Worm (Caenorhabditis elegans) whole organism, young adult: ENCODE results near the gene C04G2.10.

ENCODE experiments used
- B0336.3 ChIP-seq: fragments of 200-800 bp; sonication (Bioruptor generic); IDR thresholded peaks from 2 replicates; pipeline ENCODE4 v1.3.6; 2022; ENCODE audit warnings: missing genetic modification characterization, missing compliant biosample characterization
- C17E4.6 ChIP-seq: fragments of 200-800 bp; sonication (Bioruptor generic); IDR thresholded peaks from 2 replicates; pipeline ENCODE4 v1.3.6; 2022; ENCODE audit warnings: missing genetic modification reagents, missing genetic modification characterization, missing compliant biosample characterization
- F22D6.2 ChIP-seq: sonication (generic microtip); optimal IDR thresholded peaks from 2 replicates; lab custom pipeline; 2016; ENCODE audit warnings: mild to moderate bottlenecking, missing genetic modification characterization, missing compliant biosample characterization
- F23B12.7 ChIP-seq: sonication (generic microtip); optimal IDR thresholded peaks from 2 replicates; lab custom pipeline; 2017; ENCODE audit warnings: missing genetic modification characterization, mild to moderate bottlenecking, missing compliant biosample characterization, antibody characterized with exemption, moderate library complexity; ENCODE audit not compliant: insufficient read depth
- F33H1.4 ChIP-seq: fragments of 200-800 bp; sonication (Bioruptor generic); IDR thresholded peaks from 2 replicates; pipeline ENCODE4 v1.3.6; 2022; ENCODE audit warnings: missing genetic modification reagents, missing genetic modification characterization, missing compliant biosample characterization
- F55B11.4 ChIP-seq: sonication (generic microtip); optimal IDR thresholded peaks from 2 replicates; lab custom pipeline; 2016; ENCODE audit warnings: missing compliant biosample characterization, missing genetic modification characterization, borderline replicate concordance; ENCODE audit not compliant: insufficient read depth
- T07F8.4 ChIP-seq: sonication (generic microtip); optimal IDR thresholded peaks from 2 replicates; lab custom pipeline; 2016; ENCODE audit warnings: mild to moderate bottlenecking, missing genetic modification characterization, moderate library complexity, missing compliant biosample characterization
- Y53F4B.3 ChIP-seq: fragments of 200-800 bp; sonication (Bioruptor generic); IDR thresholded peaks from 2 replicates; pipeline ENCODE4 v1.3.6; 2022; ENCODE audit warnings: missing genetic modification reagents, missing genetic modification characterization, missing compliant biosample characterization
- Y53G8AR.9 ChIP-seq: fragments of 200-800 bp; sonication (Bioruptor generic); conservative IDR thresholded peaks from 2 replicates; pipeline ENCODE4 v1.3.6; 2022; ENCODE audit warnings: missing genetic modification reagents, missing genetic modification characterization, missing compliant biosample characterization
- ZK185.1 ChIP-seq: sonication (generic microtip); optimal IDR thresholded peaks from 2 replicates; lab custom pipeline; 2016; ENCODE audit warnings: mild to moderate bottlenecking, missing genetic modification characterization, missing compliant biosample characterization; ENCODE audit not compliant: poor library complexity, severe bottlenecking
- ama-1 ChIP-seq, 3 experiments: fragments of 150-350 bp in 1 of 3; sonication (generic microtip) in 2 of 3; optimal IDR thresholded peaks; 2 replicates each; lab custom pipeline; 2014 to 2018; ENCODE audit warnings: missing biosample characterization in 2 of 3, missing genetic modification characterization in 2 of 3, missing genetic modification reagents in 2 of 3
- athp-1 ChIP-seq: sonication (generic microtip); optimal IDR thresholded peaks from 2 replicates; lab custom pipeline; 2017; ENCODE audit warnings: mild to moderate bottlenecking, missing genetic modification characterization, missing compliant biosample characterization
- ceh-100 ChIP-seq: fragments of 200-800 bp; sonication (Bioruptor generic); IDR thresholded peaks from 2 replicates; pipeline ENCODE4 v1.3.6; 2022; ENCODE audit warnings: missing genetic modification reagents, missing genetic modification characterization, missing compliant biosample characterization
- ceh-58 ChIP-seq: fragments of 200-800 bp; sonication (Bioruptor generic); IDR thresholded peaks from 2 replicates; pipeline ENCODE4 v1.3.6; 2022; ENCODE audit warnings: missing genetic modification characterization, missing compliant biosample characterization
- ceh-91 ChIP-seq: fragments of 200-800 bp; sonication (Bioruptor generic); IDR thresholded peaks from 2 replicates; pipeline ENCODE4 v1.3.6; 2022; ENCODE audit warnings: missing genetic modification reagents, missing genetic modification characterization, missing compliant biosample characterization
- dpl-1 ChIP-seq: fragments of 150-350 bp; optimal IDR thresholded peaks from 2 replicates; lab custom pipeline; 2014; ENCODE audit warnings: missing biosample characterization, missing genetic modification reagents, missing genetic modification characterization
- egl-44 ChIP-seq: fragments of 200-800 bp; sonication (Bioruptor generic); IDR thresholded peaks from 2 replicates; pipeline ENCODE4 v1.3.6; 2022; ENCODE audit warnings: missing genetic modification reagents, missing genetic modification characterization, missing compliant biosample characterization
- ekl-4 ChIP-seq: fragments of 200-800 bp; sonication (Bioruptor generic); IDR thresholded peaks from 2 replicates; pipeline ENCODE4 v1.3.6; 2022; ENCODE audit warnings: missing genetic modification reagents, missing genetic modification characterization, missing compliant biosample characterization
- fkh-3 ChIP-seq: sonication (generic microtip); optimal IDR thresholded peaks from 2 replicates; lab custom pipeline; 2016; ENCODE audit warnings: mild to moderate bottlenecking, missing genetic modification characterization, missing compliant biosample characterization
- let-607 ChIP-seq, 2 experiments: fragments of 200-800 bp in 1 of 2; sonication (Bioruptor generic) in 1 of 2; sonication (generic microtip) in 1 of 2; optimal IDR thresholded peaks; 2 replicates each; lab custom pipeline; 2016 to 2018; ENCODE audit warnings: mild to moderate bottlenecking in 2 of 2, missing compliant biosample characterization in 2 of 2, missing genetic modification characterization in 2 of 2, moderate library complexity in 2 of 2, missing genotype in 1 of 2
- lin-54 ChIP-seq: fragments of 200-800 bp; sonication (Bioruptor generic); optimal IDR thresholded peaks from 2 replicates; lab custom pipeline; 2018; ENCODE audit warnings: mild to moderate bottlenecking, missing genetic modification characterization, missing compliant biosample characterization
- lir-1 ChIP-seq: fragments of 200-800 bp; sonication (Bioruptor generic); conservative IDR thresholded peaks from 2 replicates; pipeline ENCODE4 v1.3.6; 2022; ENCODE audit warnings: missing genetic modification reagents, missing genetic modification characterization, missing compliant biosample characterization
- lsy-27 ChIP-seq: sonication (generic microtip); optimal IDR thresholded peaks from 2 replicates; lab custom pipeline; 2017; ENCODE audit warnings: missing genetic modification characterization, mild to moderate bottlenecking, missing compliant biosample characterization, antibody characterized with exemption, missing genotype, borderline replicate concordance; ENCODE audit not compliant: insufficient read depth
- madf-10 ChIP-seq: sonication (generic microtip); optimal IDR thresholded peaks from 2 replicates; lab custom pipeline; 2016; ENCODE audit warnings: mild to moderate bottlenecking, missing genetic modification characterization, missing compliant biosample characterization
- madf-3 ChIP-seq: fragments of 200-800 bp; sonication (Bioruptor generic); IDR thresholded peaks from 2 replicates; pipeline ENCODE4 v1.3.6; 2022; ENCODE audit warnings: missing genetic modification reagents, missing genetic modification characterization, missing compliant biosample characterization
- madf-8 ChIP-seq: fragments of 200-800 bp; sonication (Bioruptor generic); conservative IDR thresholded peaks from 2 replicates; pipeline ENCODE4 v1.3.6; 2022; ENCODE audit warnings: missing genetic modification reagents, missing genetic modification characterization, missing compliant biosample characterization
- mes-4 ChIP-seq: sonication (generic microtip); optimal IDR thresholded peaks from 2 replicates; lab custom pipeline; 2016; ENCODE audit warnings: missing genotype, missing genetic modification characterization, missing compliant biosample characterization
- nhr-120 ChIP-seq: fragments of 200-800 bp; sonication (Bioruptor generic); IDR thresholded peaks from 2 replicates; pipeline ENCODE4 v1.3.6; 2022; ENCODE audit warnings: missing genetic modification characterization, missing compliant biosample characterization
- pbrm-1 ChIP-seq: fragments of 200-800 bp; sonication (Bioruptor generic); IDR thresholded peaks from 2 replicates; pipeline ENCODE4 v1.3.6; 2022; ENCODE audit warnings: missing genetic modification reagents, missing genetic modification characterization, missing compliant biosample characterization
- rcor-1 ChIP-seq: fragments of 200-800 bp; sonication (Bioruptor generic); IDR thresholded peaks from 2 replicates; pipeline ENCODE4 v1.3.6; 2022; ENCODE audit warnings: missing genetic modification reagents, missing genetic modification characterization, missing compliant biosample characterization
- sea-2 ChIP-seq: fragments of 200-800 bp; sonication (Bioruptor generic); IDR thresholded peaks from 2 replicates; pipeline ENCODE4 v1.3.6; 2022; ENCODE audit warnings: missing genetic modification characterization, missing compliant biosample characterization
- snpc-1.1 ChIP-seq: sonication (generic microtip); optimal IDR thresholded peaks from 2 replicates; lab custom pipeline; 2017; ENCODE audit warnings: missing genetic modification characterization, mild to moderate bottlenecking, missing compliant biosample characterization, antibody characterized with exemption, moderate library complexity, missing genotype, missing genetic modification reagents; ENCODE audit not compliant: insufficient read depth
- snpc-1.3 ChIP-seq: sonication (generic microtip); optimal IDR thresholded peaks from 2 replicates; lab custom pipeline; 2017; ENCODE audit warnings: missing genetic modification characterization, mild to moderate bottlenecking, missing compliant biosample characterization, antibody characterized with exemption, moderate library complexity, missing genotype, missing genetic modification reagents; ENCODE audit not compliant: insufficient read depth
- unc-130 ChIP-seq: sonication (generic microtip); optimal IDR thresholded peaks from 2 replicates; lab custom pipeline; 2016; ENCODE audit warnings: missing genetic modification reagents, missing genetic modification characterization, missing compliant biosample characterization
- ztf-25 ChIP-seq: fragments of 200-800 bp; sonication (Bioruptor generic); IDR thresholded peaks from 2 replicates; pipeline ENCODE4 v1.3.6; 2022; ENCODE audit warnings: missing genetic modification reagents, missing genetic modification characterization, missing compliant biosample characterization
- ztf-26 ChIP-seq: sonication (generic microtip); optimal IDR thresholded peaks from 2 replicates; lab custom pipeline; 2017; ENCODE audit warnings: missing genetic modification characterization, missing compliant biosample characterization

Gene C04G2.10

DNA sequence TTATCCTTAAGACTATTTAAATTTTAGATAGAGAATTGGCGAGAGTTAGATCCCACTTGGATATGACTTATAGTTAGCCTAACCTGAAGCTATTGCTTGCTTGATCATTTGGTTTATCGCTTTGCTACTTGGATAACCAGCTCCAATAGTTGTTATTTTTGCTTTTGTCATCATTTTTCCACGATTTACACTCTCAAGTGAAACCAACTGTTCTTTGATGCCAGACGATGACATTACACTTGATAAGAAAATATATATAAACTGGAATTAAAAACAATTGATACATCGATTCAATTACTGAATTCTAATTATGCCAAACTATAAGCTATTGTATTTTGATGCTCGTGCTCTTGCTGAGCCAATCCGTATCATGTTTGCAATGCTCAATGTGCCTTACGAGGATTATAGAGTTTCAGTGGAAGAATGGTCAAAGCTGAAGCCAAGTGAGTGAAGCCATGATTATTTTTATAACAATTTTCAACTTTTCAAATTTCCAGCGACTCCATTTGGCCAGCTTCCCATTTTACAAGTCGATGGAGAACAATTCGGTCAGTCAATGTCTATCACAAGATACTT, 26.8 kb downstream of the C04G2.10 start, which contains the start of the genes gst-2, gst-4 and dhs-12:
Gene gst-2 (minus strand): TSS at position 132 of the 576 bp plus-strand sequence.
Gene gst-4 (plus strand): TSS at position 296 of the 576 bp plus-strand sequence.
Gene dhs-12 (plus strand): TSS at position 526 of the 576 bp plus-strand sequence.
- TF ChIP-seq C17E4.6 (GFP tag; lab: Robert Waterston, UW) (no peak), ztf-26 (tag; lab: Kevin White, UChicago) (no peak), lin-54 (GFP tag; lab: Kevin White, UChicago) (no peak), T07F8.4 (tag; lab: Kevin White, UChicago) (no peak), madf-10 (no peak), madf-3 (GFP tag; lab: Robert Waterston, UW) (no peak), unc-130 (GFP tag; lab: Kevin White, UChicago) (no peak), lir-1 (no peak), F23B12.7 (tag; lab: Kevin White, UChicago) (no peak), ztf-25 (GFP tag; lab: Robert Waterston, UW) (no peak), B0336.3 (GFP tag; lab: Robert Waterston, UW) (no peak), Y53F4B.3 (GFP tag; lab: Robert Waterston, UW) (no peak)

DNA sequence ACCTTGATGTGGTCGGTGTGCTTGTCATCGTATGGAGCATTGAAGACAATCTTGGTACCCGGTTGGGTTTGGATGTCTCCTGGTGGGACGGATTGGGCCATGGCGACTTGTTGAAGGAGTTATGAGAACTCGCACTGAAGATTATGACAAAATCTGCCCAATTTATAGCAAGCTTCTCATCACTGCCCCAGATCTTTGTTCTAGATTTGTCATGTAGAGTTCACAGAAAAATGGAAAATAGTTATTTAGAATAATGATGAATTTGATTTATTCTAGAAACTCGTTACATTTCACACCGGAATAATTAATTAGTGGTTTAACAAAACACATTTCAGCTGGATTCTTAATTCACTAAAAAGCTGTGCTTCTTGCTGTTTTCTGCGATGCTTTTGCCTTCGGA, 28.4 kb downstream of the C04G2.10 start, which contains the start of gene msp-38:
Gene msp-38 (minus strand): TSS at position 101 of the 400 bp plus-strand sequence.
- no peak for TF ChIP-seq ZK185.1 (tag; lab: Kevin White, UChicago)
- TF ChIP-seq ztf-26 (tag; lab: Kevin White, UChicago): no peak
- no peak for TF ChIP-seq ceh-100 (GFP tag; lab: Robert Waterston, UW)
- no peak for TF ChIP-seq snpc-1.3 (tag; lab: Kevin White, UChicago)
- TF ChIP-seq madf-8 (GFP tag; lab: Robert Waterston, UW): no peak
- no peak for TF ChIP-seq dpl-1 (GFP tag; lab: Kevin White, UChicago)
- no peak for TF ChIP-seq snpc-1.1 (tag; lab: Kevin White, UChicago)
- no peak for TF ChIP-seq Y53F4B.3 (GFP tag; lab: Robert Waterston, UW)
- TF ChIP-seq fkh-3: no peak
- no peak for TF ChIP-seq mes-4 (tag; lab: Kevin White, UChicago)
- no peak for TF ChIP-seq athp-1
- no peak for TF ChIP-seq let-607 (tag; optimal IDR thresholded peaks at IDR 0.05; lab: Kevin White, UChicago)
- no peak for TF ChIP-seq pbrm-1 (GFP tag; lab: Robert Waterston, UW)
- TF ChIP-seq rcor-1: no peak

DNA sequence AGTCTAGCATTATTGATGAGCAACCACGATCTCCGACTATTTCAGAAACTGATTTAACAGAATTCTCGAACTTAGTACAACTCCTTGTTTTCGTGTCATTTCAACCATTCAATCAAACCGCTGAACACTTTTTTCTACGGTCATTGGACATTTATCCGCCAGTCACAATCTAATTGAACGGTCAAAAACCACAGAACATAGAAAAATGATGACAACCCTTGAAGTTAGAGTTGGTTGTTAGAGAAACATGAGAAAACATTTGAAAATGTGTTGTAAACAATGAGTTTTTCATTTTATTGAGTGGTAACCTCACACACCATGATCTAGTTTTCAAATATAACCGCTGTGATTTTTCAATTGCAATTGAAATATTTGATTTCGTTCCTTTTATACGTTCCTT, 29.2 kb downstream of the C04G2.10 start:
- TF ChIP-seq ekl-4 (GFP tag; lab: Robert Waterston, UW) (no peak), F33H1.4 (no peak), Y53G8AR.9 (GFP tag; lab: Robert Waterston, UW) (no peak), ceh-58 (GFP tag; lab: Robert Waterston, UW) (no peak), ceh-91 (GFP tag; lab: Robert Waterston, UW) (no peak), nhr-120 (GFP tag; lab: Robert Waterston, UW) (no peak), sea-2 (GFP tag; lab: Robert Waterston, UW) (no peak), ama-1 (optimal IDR thresholded peaks at IDR 0.05; lab: Kevin White, UChicago) (no peak), ama-1 (GFP tag; optimal IDR thresholded peaks at IDR 0.05; lab: Kevin White, UChicago) (no peak), lsy-27 (no peak), F23B12.7 (tag; lab: Kevin White, UChicago) (no peak), F22D6.2 (tag; lab: Kevin White, UChicago) (no peak), egl-44 (GFP tag; lab: Robert Waterston, UW) (no peak), mes-4 (tag; lab: Kevin White, UChicago) (no peak), F55B11.4 (tag; lab: Kevin White, UChicago) (no peak), C17E4.6 (GFP tag; lab: Robert Waterston, UW) (no peak)
